Worm (Caenorhabditis elegans): ENCODE results near the gene C15H11.10.

The C15H11.10 gene

DNA sequence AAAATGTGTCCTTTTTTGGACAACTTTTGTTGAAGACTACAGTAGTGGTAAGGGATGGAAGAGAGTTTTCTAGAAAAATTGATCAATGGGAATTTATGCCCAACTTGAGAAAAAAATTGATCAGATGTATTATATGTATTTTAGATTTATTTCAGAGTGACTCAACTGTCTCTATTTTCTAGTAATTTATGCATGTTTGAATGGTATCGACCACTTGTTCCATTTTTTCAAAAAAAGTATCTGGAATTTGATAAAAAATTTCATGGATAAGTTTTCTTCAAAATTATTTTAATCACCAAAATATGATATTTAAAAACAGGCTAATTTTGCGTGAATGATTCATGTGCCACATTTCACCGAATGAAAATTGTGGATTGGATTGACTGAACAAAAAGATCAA lies at the start of gene C15H11.10:
C15H11.10 (plus strand) TSS at position 301 of the 400 bp plus-strand sequence.
- TF ChIP-seq lir-3 (tag; optimal IDR thresholded peaks at IDR 0.05) (no peak), lim-7 (GFP tag; IDR thresholded peaks at IDR 0.05) (no peak), nhr-10 (tag; optimal IDR thresholded peaks at IDR 0.05) (no peak), lin-1 (GFP tag; IDR thresholded peaks at IDR 0.05) (no peak), nhr-41 (GFP tag; IDR thresholded peaks at IDR 0.05) (no peak), snpc-1.2 (GFP tag; IDR thresholded peaks at IDR 0.05) (no peak), fos-1 (tag; optimal IDR thresholded peaks at IDR 0.05) (no peak), daf-19 (GFP tag; conservative IDR thresholded peaks at IDR 0.05) (no peak), nhr-48 (tag; optimal IDR thresholded peaks at IDR 0.05) (no peak), nhr-6 (tag; optimal IDR thresholded peaks at IDR 0.05) (no peak), pqm-1 (tag; optimal IDR thresholded peaks at IDR 0.05) (no peak), ZK546.5 (tag; optimal IDR thresholded peaks at IDR 0.05) (no peak), nhr-25 (tag; optimal IDR thresholded peaks at IDR 0.05; ENCODE audit: borderline replicate concordance, insufficient read depth) (no peak), zfp-3 (GFP tag; conservative IDR thresholded peaks at IDR 0.05) (no peak), Y5F2A.4 (GFP tag; optimal IDR thresholded peaks at IDR 0.05) (no peak)

DNA sequence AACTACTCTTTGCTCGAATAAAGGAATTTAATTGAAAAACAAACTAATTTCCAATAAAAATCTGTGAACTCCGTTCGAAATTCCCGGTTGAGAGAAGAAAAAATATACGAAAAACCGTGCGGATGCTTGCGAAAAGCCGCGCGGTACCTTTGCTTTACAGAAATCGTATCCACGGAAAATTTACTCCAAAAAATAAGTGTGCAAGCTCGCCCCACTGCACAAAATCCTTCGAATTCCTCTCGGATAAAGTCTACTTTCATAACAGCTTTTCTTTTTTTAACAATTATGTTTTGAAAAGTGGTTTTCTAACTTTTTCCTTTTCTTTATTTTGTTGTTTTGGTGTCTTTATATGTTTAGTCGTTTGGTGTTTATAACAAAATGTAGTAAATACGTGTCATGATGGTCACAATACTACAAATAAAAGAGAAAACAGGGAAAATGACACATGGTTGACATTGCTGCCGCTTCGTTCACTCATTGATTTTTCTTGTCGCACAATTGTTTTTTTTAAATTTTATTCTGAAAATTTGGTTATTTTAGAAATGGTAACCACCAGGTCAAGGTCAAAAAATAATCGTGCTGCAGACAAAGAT lies 44.6 kb upstream of the C15H11.10 start, which contains the start of gene cept-2:
cept-2 (plus strand) TSS at position 533 of the 593 bp plus-strand sequence.
- TF ChIP-seq T20F7.1 (GFP tag; optimal IDR thresholded peaks at IDR 0.05) (peak; percentile 86), F10B5.3 (tag; optimal IDR thresholded peaks at IDR 0.05) (no peak), lsy-2 (tag; optimal IDR thresholded peaks at IDR 0.05) (peak; percentile 73 to 95), mep-1 (tag; optimal IDR thresholded peaks at IDR 0.05) (no peak), lin-39 (tag; optimal IDR thresholded peaks at IDR 0.05) (no peak), aly-2 (tag; optimal IDR thresholded peaks at IDR 0.05) (no peak), lir-3 (tag; optimal IDR thresholded peaks at IDR 0.05) (no peak), T26A8.4 (GFP tag; IDR thresholded peaks at IDR 0.05) (peak; percentile 82), mdl-1 (tag; optimal IDR thresholded peaks at IDR 0.05) (peak; percentile 35 to 57), daf-19 (GFP tag; conservative IDR thresholded peaks at IDR 0.05) (peak; percentile 71; the same call in 1 of the 2 replicates), vab-7 (GFP tag; IDR thresholded peaks at IDR 0.05) (peak; percentile 79), ztf-11 (tag; optimal IDR thresholded peaks at IDR 0.05) (no peak), nhr-41 (GFP tag; IDR thresholded peaks at IDR 0.05) (no peak), snpc-4 (tag; optimal IDR thresholded peaks at IDR 0.05) (peak; percentile 64), ceh-44 (GFP tag; IDR thresholded peaks at IDR 0.05) (peak; percentile 74; the same call in 1 of the 2 replicates), madf-5 (GFP tag; IDR thresholded peaks at IDR 0.05) (no peak), daf-16 (GFP tag; optimal IDR thresholded peaks at IDR 0.05) (no peak), daf-16 (tag; optimal IDR thresholded peaks at IDR 0.05) (peak; percentile 69), Y48G9A.11 (GFP tag; IDR thresholded peaks at IDR 0.05) (no peak), nhr-42 (GFP tag; IDR thresholded peaks at IDR 0.05) (peak; percentile 85), madf-9 (GFP tag; conservative IDR thresholded peaks at IDR 0.05) (no peak), pqm-1 (tag; optimal IDR thresholded peaks at IDR 0.05) (no peak), ztf-7 (tag; optimal IDR thresholded peaks at IDR 0.05) (no peak), daf-8 (GFP tag; IDR thresholded peaks at IDR 0.05) (no peak), F37D6.2 (tag; optimal IDR thresholded peaks at IDR 0.05) (no peak), ceh-62 (tag; optimal IDR thresholded peaks at IDR 0.05) (no peak), ctbp-1 (GFP tag; IDR thresholded peaks at IDR 0.05) (peak; percentile 77), Y75B8A.6 (GFP tag; IDR thresholded peaks at IDR 0.05) (no peak), ZK546.5 (tag; optimal IDR thresholded peaks at IDR 0.05) (no peak), spr-1 (tag; optimal IDR thresholded peaks at IDR 0.05) (peak; percentile 76), dmd-6 (GFP tag; IDR thresholded peaks at IDR 0.05) (peak; percentile 73), ceh-82 (tag; optimal IDR thresholded peaks at IDR 0.05) (no peak), dmd-9 (GFP tag; IDR thresholded peaks at IDR 0.05) (peak; percentile 81), spr-3 (GFP tag; optimal IDR thresholded peaks at IDR 0.05) (no peak), ceh-28 (tag; optimal IDR thresholded peaks at IDR 0.05) (no peak), pha-4 (GFP tag; IDR thresholded peaks at IDR 0.05) (no peak; the same call in 1 of the 2 replicates), pha-4 (tag; optimal IDR thresholded peaks at IDR 0.05) (no peak), lim-7 (GFP tag; IDR thresholded peaks at IDR 0.05) (no peak), ZK337.2 (GFP tag; IDR thresholded peaks at IDR 0.05) (peak; percentile 70; the same call in 1 of the 2 replicates), mxl-3 (GFP tag; optimal IDR thresholded peaks at IDR 0.05) (peak; percentile 50), fkh-10 (GFP tag; optimal IDR thresholded peaks at IDR 0.05) (peak; percentile 94)

All from whole organism, L4 larva.